Fruit fly (Drosophila melanogaster) whole organism, embryonic: ENCODE measurements around the gene Ing3.

Experiments
- Adf1 ChIP-seq: fragments of 200-800 bp; sonication (Bioruptor generic); IDR thresholded peaks from 2 replicates; pipeline ENCODE4 v1.3.6; 2022; ENCODE audit warnings: missing biosample characterization, missing genetic modification characterization
- Blimp-1 ChIP-seq: fragments of 200-800 bp; sonication (Bioruptor generic); optimal IDR thresholded peaks from 3 replicates; lab custom pipeline; 2018; ENCODE audit warnings: missing biosample characterization, missing genetic modification characterization, mild to moderate bottlenecking, moderate library complexity, missing genetic modification reagents
- CG10267 ChIP-seq: fragments of 200-800 bp; sonication (Bioruptor generic); optimal IDR thresholded peaks from 2 replicates; lab custom pipeline; 2018; ENCODE audit warnings: missing biosample characterization, mild to moderate bottlenecking, missing genetic modification characterization, moderate library complexity
- CG12769 ChIP-seq: fragments of 200-800 bp; sonication (Bioruptor generic); optimal IDR thresholded peaks from 2 replicates; lab custom pipeline; 2019; ENCODE audit warnings: missing biosample characterization, mild to moderate bottlenecking, missing genetic modification characterization, moderate library complexity
- CG15601 ChIP-seq: fragments of 200-800 bp; sonication (Bioruptor generic); optimal IDR thresholded peaks from 3 replicates; lab custom pipeline; 2019; ENCODE audit warnings: missing biosample characterization, mild to moderate bottlenecking, missing genetic modification characterization, moderate library complexity
- CG31388 ChIP-seq: fragments of 200-800 bp; sonication (Bioruptor generic); optimal IDR thresholded peaks from 2 replicates; lab custom pipeline; 2016; ENCODE audit warnings: missing biosample characterization, missing genetic modification characterization
- CG3163 ChIP-seq: fragments of 200-800 bp; sonication (Bioruptor generic); optimal IDR thresholded peaks from 3 replicates; lab custom pipeline; 2016; ENCODE audit warnings: missing biosample characterization, missing genetic modification characterization
- CG5180 ChIP-seq: fragments of 200-800 bp; sonication (Bioruptor generic); optimal IDR thresholded peaks from 3 replicates; lab custom pipeline; 2017; ENCODE audit warnings: missing biosample characterization, missing genetic modification characterization, mild to moderate bottlenecking, moderate library complexity, missing genetic modification reagents
- CG7372 ChIP-seq: fragments of 200-800 bp; sonication (Bioruptor generic); IDR thresholded peaks from 2 replicates; pipeline ENCODE4 v1.3.6; 2022; ENCODE audit warnings: missing biosample characterization, missing genetic modification characterization
- CG8281 ChIP-seq: fragments of 200-800 bp; sonication (Bioruptor generic); optimal IDR thresholded peaks from 2 replicates; lab custom pipeline; 2018; ENCODE audit warnings: missing biosample characterization, mild to moderate bottlenecking, missing genetic modification characterization, moderate library complexity
- CG8388 ChIP-seq: fragments of 200-800 bp; sonication (Bioruptor generic); optimal IDR thresholded peaks from 2 replicates; lab custom pipeline; 2019; ENCODE audit warnings: missing biosample characterization, mild to moderate bottlenecking, missing genetic modification characterization, moderate library complexity
- CTCF ChIP-seq: fragments of 200-800 bp; sonication (Bioruptor generic); optimal IDR thresholded peaks from 2 replicates; lab custom pipeline; 2017; ENCODE audit warnings: missing biosample characterization, mild to moderate bottlenecking, missing genetic modification characterization, moderate library complexity
- Deaf1 ChIP-seq: fragments of 200-800 bp; optimal IDR thresholded peaks from 3 replicates; lab custom pipeline; 2019; ENCODE audit warnings: missing biosample characterization, mild to moderate bottlenecking, missing genetic modification characterization, moderate library complexity
- Dref ChIP-seq: fragments of 200-800 bp; sonication (Bioruptor generic); IDR thresholded peaks from 2 replicates; pipeline ENCODE4 v1.3.6; 2022; ENCODE audit warnings: missing biosample characterization, missing genetic modification characterization
- Jarid2 ChIP-seq: fragments of 200-800 bp; sonication (Bioruptor generic); optimal IDR thresholded peaks from 3 replicates; lab custom pipeline; 2017; ENCODE audit warnings: mild to moderate bottlenecking, missing biosample characterization, missing genetic modification reagents, missing genetic modification characterization
- Med ChIP-seq: fragments of 200-800 bp; sonication (Bioruptor generic); peaks from one replicate; lab custom pipeline; 2016; ENCODE audit warnings: missing biosample characterization, missing genetic modification characterization, mild to moderate bottlenecking, inconsistent platforms, moderate library complexity
- Trl ChIP-seq, 3 experiments: fragments of >200 bp in 2 of 3; fragments of 200-800 bp in 1 of 3; sonication (Bioruptor generic) in 1 of 3; optimal IDR thresholded peaks; 2 replicates in 1 of 3; 3 replicates in 2 of 3; lab custom pipeline; 2016 to 2017; ENCODE audit warnings: missing biosample characterization in 1 of 3, missing genetic modification characterization in 1 of 3
- abd-A ChIP-seq: fragments of 200-800 bp; sonication (Bioruptor generic); optimal IDR thresholded peaks from 3 replicates; lab custom pipeline; 2019; ENCODE audit warnings: missing biosample characterization, mild to moderate bottlenecking, missing genetic modification characterization, moderate library complexity
- cg ChIP-seq: fragments of 200-800 bp; sonication (Bioruptor generic); optimal IDR thresholded peaks from 3 replicates; lab custom pipeline; 2019; ENCODE audit warnings: missing biosample characterization, mild to moderate bottlenecking, missing genetic modification characterization, moderate library complexity
- crol ChIP-seq: fragments of 200-800 bp; sonication (Bioruptor generic); IDR thresholded peaks from 2 replicates; pipeline ENCODE4 v1.3.6; 2022; ENCODE audit warnings: missing biosample characterization, missing genetic modification characterization
- exex ChIP-seq: fragments of 200-800 bp; sonication (Bioruptor generic); optimal IDR thresholded peaks from 4 replicates; lab custom pipeline; 2018; ENCODE audit warnings: missing biosample characterization, mild to moderate bottlenecking, missing genetic modification characterization, moderate library complexity
- hb ChIP-seq: fragments of 200-800 bp; sonication (Bioruptor generic); IDR thresholded peaks from 3 replicates; pipeline ENCODE4 v1.3.6; 2022; ENCODE audit warnings: missing biosample characterization, missing genetic modification characterization; ENCODE audit not compliant: partially characterized antibody
- kni ChIP-seq: fragments of 200-800 bp; sonication (Bioruptor generic); optimal IDR thresholded peaks from 3 replicates; lab custom pipeline; 2017; ENCODE audit warnings: mild to moderate bottlenecking, missing biosample characterization, missing genetic modification reagents, missing genetic modification characterization
- knrl ChIP-seq: fragments of 200-800 bp; sonication (Bioruptor generic); IDR thresholded peaks from 3 replicates; pipeline ENCODE4 v1.3.6; 2022; ENCODE audit warnings: missing biosample characterization, missing genetic modification characterization; ENCODE audit not compliant: partially characterized antibody
- lbe ChIP-seq: fragments of 200-800 bp; sonication (Bioruptor generic); optimal IDR thresholded peaks from 2 replicates; lab custom pipeline; 2016; ENCODE audit warnings: missing biosample characterization, mild to moderate bottlenecking, missing genetic modification characterization
- oc ChIP-seq: fragments of 200-800 bp; sonication (Bioruptor generic); optimal IDR thresholded peaks from 2 replicates; lab custom pipeline; 2018; ENCODE audit warnings: missing biosample characterization, mild to moderate bottlenecking, missing genetic modification characterization, moderate library complexity
- stc ChIP-seq: fragments of 200-800 bp; sonication (Bioruptor generic); IDR thresholded peaks from 2 replicates; pipeline ENCODE4 v1.3.6; 2022; ENCODE audit warnings: missing biosample characterization, missing genetic modification characterization
- tap ChIP-seq: fragments of 200-800 bp; optimal IDR thresholded peaks from 3 replicates; lab custom pipeline; 2019; ENCODE audit warnings: missing biosample characterization, mild to moderate bottlenecking, missing genetic modification characterization, moderate library complexity
- tll ChIP-seq, 2 experiments: fragments of 200-800 bp in 1 of 2; fragments of >200 bp in 1 of 2; sonication (Bioruptor generic) in 1 of 2; optimal IDR thresholded peaks; 2 replicates each; lab custom pipeline; 2017 to 2019; ENCODE audit warnings: missing biosample characterization in 2 of 2, missing genetic modification characterization in 2 of 2, mild to moderate bottlenecking in 1 of 2, moderate library complexity in 1 of 2
- trh ChIP-seq: fragments of 200-800 bp; sonication (Bioruptor generic); optimal IDR thresholded peaks from 2 replicates; lab custom pipeline; 2016; ENCODE audit warnings: missing biosample characterization, missing genetic modification characterization
- vvl ChIP-seq: fragments of 200-800 bp; sonication (Bioruptor generic); IDR thresholded peaks from 2 replicates; pipeline ENCODE4 v1.3.6; 2022; ENCODE audit warnings: missing biosample characterization, missing genetic modification characterization
- z ChIP-seq: fragments of 200-800 bp; sonication (Bioruptor generic); IDR thresholded peaks from 3 replicates; pipeline ENCODE4 v1.3.6; 2022; ENCODE audit warnings: missing biosample characterization, missing genetic modification characterization
- zen ChIP-seq: fragments of 200-800 bp; sonication (Bioruptor generic); optimal IDR thresholded peaks from 3 replicates; lab custom pipeline; 2018; ENCODE audit warnings: missing biosample characterization, mild to moderate bottlenecking, missing genetic modification characterization, moderate library complexity

The Ing3 gene

DNA sequence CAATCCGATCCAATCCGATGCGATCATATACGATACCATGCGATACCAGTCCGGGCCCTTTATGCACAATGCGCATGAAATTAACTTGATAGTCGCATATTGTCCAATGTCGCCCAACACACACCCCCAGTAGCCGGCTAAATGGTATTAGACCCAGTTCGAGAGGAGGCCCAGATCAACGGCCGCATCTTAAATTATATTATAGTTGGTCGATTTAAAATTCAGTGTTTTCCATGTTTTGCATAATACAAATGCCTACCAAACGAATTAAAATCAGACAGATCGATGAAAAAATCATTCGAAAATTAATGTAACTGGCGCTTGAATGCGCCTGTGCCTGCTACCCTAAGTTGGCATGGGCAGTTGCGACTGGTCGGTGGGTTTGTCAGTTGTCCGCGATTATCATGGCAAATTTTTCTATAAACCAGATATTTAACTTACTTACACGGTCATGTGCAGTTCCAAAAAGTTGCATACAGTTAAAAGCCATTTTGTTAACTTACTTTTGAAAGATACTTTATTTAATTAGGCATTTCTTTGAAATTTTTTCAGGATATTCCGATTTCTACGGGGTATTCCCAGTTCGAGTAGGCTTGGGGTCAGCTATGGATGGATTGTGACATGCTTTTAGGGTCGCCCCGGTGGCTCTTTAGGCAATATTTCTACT lies 17.1 kb upstream of the Ing3 start (continued):
- TF ChIP-seq CG8281 (no peak), stc (GFP tag; lab: Robert Waterston, UW) (peak; percentile 28; the same call in 1 of the 2 replicates), hb (GFP tag; lab: Robert Waterston, UW) (no peak)
- TF ChIP-seq, all 482 proteins: peak for 74

DNA sequence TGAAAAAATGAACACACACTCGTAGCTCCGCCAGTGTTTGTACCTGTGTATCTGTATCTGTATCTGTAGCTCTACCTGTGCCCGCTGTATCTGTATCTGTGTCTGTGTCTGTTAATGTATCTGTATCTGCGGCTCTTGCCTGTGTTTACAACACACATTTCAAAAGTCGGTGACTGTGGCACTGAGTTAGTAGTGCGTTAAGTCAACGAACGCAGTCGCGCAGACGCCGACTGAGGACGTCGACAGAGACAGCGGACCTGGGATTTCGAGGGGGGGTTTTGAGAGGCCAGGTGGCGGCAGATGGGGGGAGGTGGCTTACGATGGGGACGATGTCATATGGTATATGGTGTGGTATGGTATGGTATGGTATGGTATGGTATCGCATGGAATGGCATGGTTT lies 15.4 kb upstream of the Ing3 start:
- no peak for TF ChIP-seq CG8388 (GFP tag; lab: Kevin White, UChicago)
- TF ChIP-seq CG12769 (tag; lab: Kevin White, UChicago): peak; percentile 25
- TF ChIP-seq lbe: no peak
- TF ChIP-seq Blimp-1 (GFP tag; lab: Kevin White, UChicago): peak; percentile 53
- TF ChIP-seq Adf1 (GFP tag; lab: Robert Waterston, UW): peak; percentile 54
- TF ChIP-seq abd-A: peak; percentile 58
- peak; percentile 26 for TF ChIP-seq zen (tag; lab: Kevin White, UChicago)
- peak; percentile 16 for TF ChIP-seq oc (tag; lab: Kevin White, UChicago)
- peak; percentile 61; the same call in 1 of the 2 replicates for TF ChIP-seq vvl
- TF ChIP-seq CG15601 (tag; lab: Kevin White, UChicago): no peak
- peak; percentile 9 for TF ChIP-seq kni
- TF ChIP-seq CG5180 (GFP tag; lab: Kevin White, UChicago): peak; percentile 84
- no peak for TF ChIP-seq tap (tag; lab: Kevin White, UChicago)
- peak; percentile 79 for TF ChIP-seq cg (GFP tag; lab: Kevin White, UChicago)
- TF ChIP-seq trh: no peak
- no peak for TF ChIP-seq exex (tag; lab: Kevin White, UChicago)
- peak in 1 of 2 experiments; percentile 96 for TF ChIP-seq tll (GFP tag; optimal IDR thresholded peaks at IDR 0.05; lab: Kevin White, UChicago)
- TF ChIP-seq crol (GFP tag; lab: Robert Waterston, UW): peak; percentile 59

DNA sequence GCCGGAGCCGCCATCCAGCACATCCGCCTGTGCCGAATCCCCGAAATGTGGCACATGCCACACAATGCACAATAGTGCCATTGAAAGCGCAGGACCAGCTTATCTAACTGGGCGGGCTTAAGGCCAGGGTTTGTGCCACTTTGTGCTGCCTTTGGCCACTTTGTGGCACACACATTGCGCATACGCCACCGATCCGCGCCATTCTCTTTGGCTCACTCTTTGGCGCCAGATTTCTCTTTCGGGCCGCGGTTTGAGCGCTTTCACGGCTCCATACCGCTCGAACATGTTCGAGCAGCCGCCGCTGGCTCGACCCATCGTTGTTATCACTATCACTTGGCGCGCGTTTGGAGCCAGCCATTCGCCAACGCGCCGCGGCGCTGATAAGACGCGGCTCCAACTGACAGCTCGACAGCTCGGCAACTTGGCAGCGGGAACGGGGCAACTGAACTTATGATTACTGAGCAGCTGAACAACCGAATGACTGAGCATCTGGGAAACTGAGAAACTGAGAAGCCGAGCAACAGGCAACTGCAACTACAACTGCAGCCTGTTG lies 12.9 kb upstream of the Ing3 start:
- no peak for TF ChIP-seq CG10267
- peak; percentile 30; the same call in 1 of the 2 replicates for TF ChIP-seq Adf1 (GFP tag; lab: Robert Waterston, UW)
- 0 out of 3 replicates have a peak, but pooled peaks have one; percentile 9 for TF ChIP-seq knrl (GFP tag; lab: Robert Waterston, UW)
- no peak for TF ChIP-seq Dref (GFP tag; lab: Robert Waterston, UW)
- TF ChIP-seq Blimp-1 (GFP tag; lab: Kevin White, UChicago): peak; percentile 7
- TF ChIP-seq Jarid2 (GFP tag; lab: Kevin White, UChicago): peak; percentile 36
- no peak for TF ChIP-seq CG31388 (GFP tag; lab: Kevin White, UChicago)
- peak; percentile 81 for TF ChIP-seq CG3163
- 0 out of 2 replicates have a peak, but pooled peaks have one; percentile 13 for TF ChIP-seq vvl
- TF ChIP-seq Deaf1 (tag; lab: Kevin White, UChicago): peak; percentile 33
- peak; percentile 56 for TF ChIP-seq CG7372 (GFP tag; lab: Robert Waterston, UW)
- peak; percentile 13 for TF ChIP-seq Med (GFP tag; lab: Kevin White, UChicago)
- TF ChIP-seq CG5180 (GFP tag; lab: Kevin White, UChicago): peak; percentile 98
- peak; percentile 16; the same call in 1 of the 2 replicates for TF ChIP-seq crol (GFP tag; lab: Robert Waterston, UW)
- TF ChIP-seq Trl (optimal IDR thresholded peaks at IDR 0.05; lab: Kevin White, UChicago): peak in 1 of 2 experiments; percentile 13
- no peak for TF ChIP-seq Trl (GFP tag; optimal IDR thresholded peaks at IDR 0.05; lab: Kevin White, UChicago)
- TF ChIP-seq z (GFP tag; lab: Robert Waterston, UW): peak; percentile 92
- TF ChIP-seq CTCF (GFP tag; lab: Kevin White, UChicago): no peak
